Worm (Caenorhabditis elegans) whole organism, mixed stage, embryonic: ENCODE results near the gene D1054.1.

Source experiments
- elt-1 ChIP-seq: sonication (generic microtip); optimal IDR thresholded peaks from 2 replicates; lab custom pipeline; 2017; ENCODE audit warnings: missing genetic modification characterization, mild to moderate bottlenecking, missing compliant biosample characterization, antibody characterized with exemption, moderate library complexity, borderline replicate concordance; ENCODE audit not compliant: insufficient read depth
- ham-2 ChIP-seq: fragments of 200-800 bp; sonication (Bioruptor generic); optimal IDR thresholded peaks from 2 replicates; lab custom pipeline; 2018; ENCODE audit warnings: mild to moderate bottlenecking, missing genetic modification characterization, missing compliant biosample characterization
- snpc-4 ChIP-seq: fragments of 150-350 bp; optimal IDR thresholded peaks from 2 replicates; lab custom pipeline; 2014; ENCODE audit warnings: missing biosample characterization, missing genetic modification characterization
- unc-120 ChIP-seq: sonication (generic microtip); optimal IDR thresholded peaks from 2 replicates; lab custom pipeline; 2017; ENCODE audit warnings: missing genetic modification characterization, missing compliant biosample characterization; ENCODE audit not compliant: poor library complexity, severe bottlenecking
- unc-39 ChIP-seq: fragments of 150-350 bp; optimal IDR thresholded peaks from 2 replicates; lab custom pipeline; 2014; ENCODE audit warnings: missing biosample characterization, missing genetic modification characterization
- unc-62 ChIP-seq: fragments of 150-350 bp; optimal IDR thresholded peaks from 2 replicates; lab custom pipeline; 2014; ENCODE audit warnings: missing biosample characterization, missing genetic modification reagents, missing genetic modification characterization
- ztf-11 ChIP-seq: fragments of 150-350 bp; optimal IDR thresholded peaks from 2 replicates; lab custom pipeline; 2014; ENCODE audit warnings: missing biosample characterization, missing genetic modification characterization

DNA sequence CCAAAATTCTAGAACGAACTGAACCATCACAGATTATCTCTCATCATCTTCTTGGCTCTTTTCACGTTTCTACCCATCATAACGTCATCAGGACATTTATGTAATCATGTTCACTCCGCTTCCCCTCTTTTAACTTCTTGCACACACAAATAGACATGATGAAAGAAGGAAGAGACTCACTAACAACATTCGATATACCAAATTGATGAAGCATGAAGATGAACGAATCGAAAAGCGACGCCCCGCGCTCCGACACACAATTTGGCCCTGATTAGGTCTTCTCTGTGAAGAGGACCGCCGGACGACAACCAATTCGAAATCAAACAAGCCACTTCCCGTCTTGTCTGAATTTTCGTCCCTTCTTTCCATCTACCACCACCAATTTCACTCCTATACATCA, 48.5 kb upstream of the D1054.1 start:
- TF ChIP-seq unc-120 (tag; lab: Kevin White, UChicago) (no peak), elt-1 (tag; lab: Kevin White, UChicago) (no peak), ztf-11 (tag; lab: Kevin White, UChicago) (no peak), snpc-4 (tag; lab: Kevin White, UChicago) (no peak), unc-62 (GFP tag; lab: Kevin White, UChicago) (no peak), unc-39 (tag; lab: Kevin White, UChicago) (no peak), ham-2 (no peak)
